Worm (Caenorhabditis elegans): ENCODE measurements around the gene Y49F6B.9.
"Not testable (repeated sequence)": the region's sequence is repeated elsewhere in the genome, so short reads cannot be mapped to it uniquely, and the experiment has no call there.

The Y49F6B.9 gene

DNA sequence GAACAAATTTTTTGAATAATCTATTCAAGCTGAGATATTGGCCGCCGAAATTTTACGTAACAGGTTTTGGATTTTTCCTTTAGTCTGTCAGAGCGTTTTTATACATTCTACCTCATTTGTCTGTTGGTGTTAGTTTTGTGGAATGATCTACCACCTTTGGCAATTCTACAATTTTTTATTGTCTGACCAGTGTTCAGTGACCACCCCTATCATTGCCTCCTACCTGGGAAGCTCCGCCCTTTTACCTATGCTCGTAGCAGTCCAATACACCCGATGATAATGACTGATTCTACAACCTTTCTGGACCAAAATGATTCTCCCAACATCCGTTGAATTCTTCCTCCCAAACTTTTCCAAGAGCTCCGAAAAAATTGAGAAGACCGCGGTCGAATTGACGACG, 25.4 kb downstream of the Y49F6B.9 start, which contains the start of gene sdz-32:
TSS of gene sdz-32 (plus strand) at position 301 of the 400 bp plus-strand sequence.
- TF ChIP-seq Y79H2A.3 (GFP tag; conservative IDR thresholded peaks at IDR 0.05) (no peak), ztf-22 (GFP tag; optimal IDR thresholded peaks at IDR 0.05) (no peak), zim-3 (tag; optimal IDR thresholded peaks at IDR 0.05) (no peak), aptf-2 (GFP tag; conservative IDR thresholded peaks at IDR 0.05) (no peak), madf-6 (GFP tag; IDR thresholded peaks at IDR 0.05) (no peak), lag-1 (GFP tag; IDR thresholded peaks at IDR 0.05) (no peak), B0035.1 (tag; optimal IDR thresholded peaks at IDR 0.05) (no peak), Y95B8A.8 (GFP tag; IDR thresholded peaks at IDR 0.05) (no peak), rcor-1 (GFP tag; IDR thresholded peaks at IDR 0.05) (no peak), atf-7 (tag; optimal IDR thresholded peaks at IDR 0.05) (no peak), chd-7 (tag; optimal IDR thresholded peaks at IDR 0.05) (no peak), snpc-3.4 (tag; optimal IDR thresholded peaks at IDR 0.05) (no peak), fkh-3 (tag; optimal IDR thresholded peaks at IDR 0.05) (no peak), sea-2 (GFP tag; IDR thresholded peaks at IDR 0.05) (no peak), Y67H2A.10 (GFP tag; conservative IDR thresholded peaks at IDR 0.05) (no peak), madf-3 (GFP tag; IDR thresholded peaks at IDR 0.05) (no peak)

DNA sequence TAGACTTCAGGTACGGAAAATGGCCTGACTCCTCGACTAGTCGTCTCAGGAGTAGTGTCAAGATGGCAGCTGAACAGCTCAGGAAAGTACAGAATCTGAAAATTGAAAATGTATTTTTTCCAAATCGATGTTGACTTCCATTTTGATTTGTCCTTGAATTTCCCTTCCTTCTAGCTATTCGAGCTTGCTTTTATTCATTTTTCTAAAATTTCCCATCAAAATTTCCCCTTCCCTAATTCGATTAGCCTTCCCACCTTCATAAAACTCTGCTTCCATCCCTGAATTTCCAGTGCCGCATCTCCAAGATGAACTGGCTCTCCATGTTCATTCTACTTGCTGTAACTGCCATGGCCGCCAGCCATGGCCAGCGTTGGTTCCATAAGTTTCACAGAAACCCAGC, 26.4 kb downstream of the Y49F6B.9 start, which contains the start of gene Y49F6B.6:
TSS of gene Y49F6B.6 (plus strand) at position 301 of the 400 bp plus-strand sequence.
- TF ChIP-seq Y95B8A.8 (GFP tag; IDR thresholded peaks at IDR 0.05) (no peak), chd-7 (tag; optimal IDR thresholded peaks at IDR 0.05) (no peak), nfya-2 (GFP tag; IDR thresholded peaks at IDR 0.05) (no peak), F55B11.4 (tag; optimal IDR thresholded peaks at IDR 0.05; ENCODE audit: borderline replicate concordance, insufficient read depth) (no peak)

DNA sequence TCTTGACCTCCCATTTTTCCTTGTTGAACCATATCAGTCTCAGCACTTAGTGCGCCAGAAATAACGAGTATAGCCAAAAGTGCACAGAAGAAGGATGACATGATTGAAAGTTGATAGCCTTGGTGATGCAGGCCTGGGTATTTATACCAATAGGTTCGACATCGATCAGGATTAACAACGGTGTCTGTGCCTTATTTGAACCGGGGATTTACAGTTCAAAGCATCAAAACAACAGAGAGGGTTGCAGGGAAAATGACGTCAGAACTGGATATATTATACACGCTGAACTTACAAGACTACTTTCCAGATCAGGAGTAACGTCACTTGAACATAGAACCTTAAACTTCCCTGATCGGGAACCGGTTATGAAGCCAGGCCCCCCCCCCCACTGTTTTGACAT, 26.9 kb downstream of the Y49F6B.9 start, which contains the start of gene Y49F6B.12:
TSS of gene Y49F6B.12 (minus strand) at position 101 of the 400 bp plus-strand sequence.
- TF ChIP-seq unc-62 (GFP tag; optimal IDR thresholded peaks at IDR 0.05), result no peak
- TF ChIP-seq Y53G8AR.9 (GFP tag; conservative IDR thresholded peaks at IDR 0.05), result no peak
- no peak for TF ChIP-seq tbx-9 (tag; optimal IDR thresholded peaks at IDR 0.05; ENCODE audit: borderline replicate concordance)
- TF ChIP-seq lsl-1 (GFP tag; optimal IDR thresholded peaks at IDR 0.05), result no peak
- no peak for TF ChIP-seq C06A6.2 (GFP tag; conservative IDR thresholded peaks at IDR 0.05)
- TF ChIP-seq B0035.1 (tag; optimal IDR thresholded peaks at IDR 0.05), result no peak
- no peak for TF ChIP-seq F23B12.7 (tag; optimal IDR thresholded peaks at IDR 0.05; ENCODE audit: insufficient read depth)
- no peak for TF ChIP-seq ztf-3 (GFP tag; optimal IDR thresholded peaks at IDR 0.05)

DNA sequence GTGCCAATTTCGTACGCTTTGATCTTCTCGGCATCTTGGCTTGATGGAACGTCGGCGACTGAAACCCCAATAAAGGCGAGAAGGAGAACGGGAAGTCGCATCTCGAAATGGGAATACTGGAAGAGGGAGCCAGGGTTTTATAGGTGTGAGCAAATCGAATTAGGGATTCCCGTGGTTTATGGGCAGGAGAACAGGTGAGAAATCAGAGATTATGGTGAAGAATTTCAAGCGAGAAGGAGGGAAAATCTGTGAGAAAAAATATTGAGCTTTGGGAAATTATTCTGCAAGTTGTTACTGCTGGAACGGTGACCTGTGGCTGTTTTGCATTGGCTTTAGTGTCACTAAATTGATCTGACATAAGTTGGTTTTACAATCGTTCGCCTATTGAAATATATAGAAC, 27.6 kb downstream of the Y49F6B.9 start, which contains the start of gene Y49F6B.13:
TSS of gene Y49F6B.13 (minus strand) at position 101 of the 400 bp plus-strand sequence.
- TF ChIP-seq lir-1 (GFP tag; conservative IDR thresholded peaks at IDR 0.05), result no peak
- TF ChIP-seq cebp-2 (GFP tag; IDR thresholded peaks at IDR 0.05), result no peak

DNA sequence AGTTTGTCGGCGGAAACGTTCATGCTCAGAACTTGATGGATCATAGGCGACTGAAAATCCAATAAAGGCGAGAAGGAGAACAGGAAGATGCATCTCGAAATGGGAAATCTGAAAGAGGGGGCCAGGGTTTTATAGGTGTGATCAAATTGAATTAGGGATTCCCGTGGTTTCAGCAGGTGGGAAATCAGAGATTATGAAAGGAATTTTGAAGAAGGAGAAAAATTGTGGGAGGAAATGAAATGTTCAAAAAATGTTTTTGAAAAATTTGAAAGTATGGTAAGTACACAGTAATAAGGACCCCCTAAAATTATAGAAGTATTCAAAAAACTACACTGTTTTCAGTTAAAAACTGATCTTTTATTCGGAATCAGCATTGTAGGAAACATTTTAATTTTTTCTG, 28.6 kb downstream of the Y49F6B.9 start, which contains the start of gene Y49F6B.20:
TSS of gene Y49F6B.20 (minus strand) at position 101 of the 400 bp plus-strand sequence.
- no peak for TF ChIP-seq ztf-3 (GFP tag; optimal IDR thresholded peaks at IDR 0.05)
- no peak for TF ChIP-seq hlh-26 (GFP tag; conservative IDR thresholded peaks at IDR 0.05)
- TF ChIP-seq unc-62 (GFP tag; optimal IDR thresholded peaks at IDR 0.05), result no peak

DNA sequence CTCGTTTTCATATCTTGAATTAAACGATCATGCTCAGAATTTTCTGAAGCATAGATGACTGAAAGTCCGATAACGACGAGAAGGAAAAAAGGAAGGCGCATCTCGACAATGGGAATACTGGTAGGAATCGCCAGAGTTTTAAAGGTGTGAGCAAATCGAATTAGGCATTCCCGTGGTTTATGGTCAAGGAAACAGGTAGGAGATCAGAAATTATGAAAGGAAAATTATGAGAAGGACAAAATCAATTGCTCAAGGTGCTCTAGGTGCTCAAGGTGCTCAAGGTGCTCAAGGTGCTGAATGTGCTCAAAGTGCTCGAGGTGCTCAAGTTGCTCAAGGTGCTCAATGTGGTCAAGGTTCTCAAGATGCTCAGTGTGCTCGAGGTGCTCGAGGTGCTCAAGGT, 34.6 kb downstream of the Y49F6B.9 start, which contains the start of gene C16C8.10:
TSS of gene C16C8.10 (minus strand) at position 101 of the 400 bp plus-strand sequence.
- not testable (repeated sequence) for TF ChIP-seq Y79H2A.3 (GFP tag; conservative IDR thresholded peaks at IDR 0.05); madf-10 (tag; optimal IDR thresholded peaks at IDR 0.05); F57A8.1 (GFP tag; optimal IDR thresholded peaks at IDR 0.05)

Measured in whole organism, young adult.